Fruit fly (Drosophila melanogaster): Measurements from ENCODE around the gene Rab9D.

Rab9D gene

dm6 chrX:10577773-10578172, 11.1 kb upstream of the Rab9D start (continued):
- TF ChIP-seq CG10631 (GFP tag; optimal IDR thresholded peaks at IDR 0.05), result no peak

dm6 chrX:10579569-10579968, 9.3 kb upstream of the Rab9D start:
- 0 out of 3 replicates have a peak, but pooled peaks have one; percentile 9 for TF ChIP-seq eg (GFP tag; IDR thresholded peaks at IDR 0.05)
- TF ChIP-seq Met (GFP tag; optimal IDR thresholded peaks at IDR 0.05), result no peak

- TF ChIP-seq CG11762 (GFP tag; optimal IDR thresholded peaks at IDR 0.05; ENCODE audit: insufficient read depth), result no peak
- no peak for TF ChIP-seq CG11294 (GFP tag; IDR thresholded peaks at IDR 0.05)
- peak; percentile 31 for TF ChIP-seq OdsH (GFP tag; optimal IDR thresholded peaks at IDR 0.05)
- TF ChIP-seq Hr38 (GFP tag; optimal IDR thresholded peaks at IDR 0.05), result no peak
- TF ChIP-seq dsx (GFP tag; optimal IDR thresholded peaks at IDR 0.05; ENCODE audit: poor library complexity, severe bottlenecking), result peak; percentile 15
- no peak for TF ChIP-seq vri (GFP tag; optimal IDR thresholded peaks at IDR 0.05)
- no peak for TF ChIP-seq dac (GFP tag; optimal IDR thresholded peaks at IDR 0.05)
- TF ChIP-seq CG31627 (GFP tag; optimal IDR thresholded peaks at IDR 0.05), result no peak
- no peak for TF ChIP-seq Eip93F (GFP tag; optimal IDR thresholded peaks at IDR 0.05)
- peak; percentile 87 for TF ChIP-seq Eip78C (GFP tag)
- TF ChIP-seq topi (GFP tag; optimal IDR thresholded peaks at IDR 0.05), result no peak
- TF ChIP-seq CG7368 (GFP tag; optimal IDR thresholded peaks at IDR 0.05), result peak; percentile 29
- no peak for TF ChIP-seq Ets21C (GFP tag; optimal IDR thresholded peaks at IDR 0.05)
- TF ChIP-seq CG8632 (GFP tag; optimal IDR thresholded peaks at IDR 0.05), result peak; percentile 23
- TF ChIP-seq spab (GFP tag; optimal IDR thresholded peaks at IDR 0.05), result peak; percentile 15
- no peak for TF ChIP-seq Sox102F (GFP tag; optimal IDR thresholded peaks at IDR 0.05)
- no peak for TF ChIP-seq esn (GFP tag; optimal IDR thresholded peaks at IDR 0.05)
- TF ChIP-seq CG6854 (GFP tag; optimal IDR thresholded peaks at IDR 0.05), result no peak
- TF ChIP-seq Lpt (GFP tag; optimal IDR thresholded peaks at IDR 0.05), result no peak
- no peak for TF ChIP-seq Gug (GFP tag; IDR thresholded peaks at IDR 0.05)
- peak; percentile 35; the same call in 1 of the 3 replicates for TF ChIP-seq CG6163 (GFP tag; IDR thresholded peaks at IDR 0.05)
- TF ChIP-seq Blimp-1 (GFP tag; optimal IDR thresholded peaks at IDR 0.05), result no peak
- no peak for TF ChIP-seq cyc (GFP tag; optimal IDR thresholded peaks at IDR 0.05)
- peak; percentile 20 for TF ChIP-seq Hr4 (GFP tag; optimal IDR thresholded peaks at IDR 0.05)
- TF ChIP-seq CG10631 (GFP tag; optimal IDR thresholded peaks at IDR 0.05), result peak; percentile 30
- peak; percentile 43 for TF ChIP-seq CG3032 (tag; optimal IDR thresholded peaks at IDR 0.05)
- TF ChIP-seq Eip75B (GFP tag; optimal IDR thresholded peaks at IDR 0.05), result no peak
- TF ChIP-seq fd59A (GFP tag; optimal IDR thresholded peaks at IDR 0.05), result peak; percentile 30
- no peak for TF ChIP-seq CG16779 (tag; optimal IDR thresholded peaks at IDR 0.05)
- peak; percentile 18 for TF ChIP-seq CG1621 (tag; optimal IDR thresholded peaks at IDR 0.05)
- TF ChIP-seq fd85E (GFP tag; optimal IDR thresholded peaks at IDR 0.05), result no peak
- TF ChIP-seq salr (GFP tag; optimal IDR thresholded peaks at IDR 0.05), result peak in 1 of 2 experiments; percentile 19
- peak; percentile 38 for TF ChIP-seq acj6 (GFP tag; optimal IDR thresholded peaks at IDR 0.05)
- peak; percentile 62 for TF ChIP-seq CG10669 (GFP tag; optimal IDR thresholded peaks at IDR 0.05)
- TF ChIP-seq CG34406 (GFP tag; optimal IDR thresholded peaks at IDR 0.05), result peak; percentile 33
- TF ChIP-seq ss (GFP tag; optimal IDR thresholded peaks at IDR 0.05), result peak; percentile 22 to 50
- TF ChIP-seq net (GFP tag; optimal IDR thresholded peaks at IDR 0.05), result peak; percentile 14
- no peak for TF ChIP-seq CG4318 (GFP tag; optimal IDR thresholded peaks at IDR 0.05)
- no peak for TF ChIP-seq CG6276 (GFP tag; optimal IDR thresholded peaks at IDR 0.05)
- no peak for TF ChIP-seq Met (GFP tag; optimal IDR thresholded peaks at IDR 0.05)
- TF ChIP-seq svp (GFP tag), result peak; percentile 98
- no peak for TF ChIP-seq CG9139 (GFP tag; optimal IDR thresholded peaks at IDR 0.05)
- no peak for TF ChIP-seq CG11902 (GFP tag; optimal IDR thresholded peaks at IDR 0.05)
- peak; percentile 7 for TF ChIP-seq Sox14 (GFP tag; optimal IDR thresholded peaks at IDR 0.05)
- no peak for TF ChIP-seq CG8319 (GFP tag; optimal IDR thresholded peaks at IDR 0.05)
- no peak for TF ChIP-seq CG8119 (GFP tag; IDR thresholded peaks at IDR 0.05)
These were observed 8.3 kb upstream of the Rab9D start for dm6 chrX:10580459-10581103.

Data from whole organism, prepupa.